Worm (Caenorhabditis elegans) whole organism, L4 larva: ENCODE results near the gene T28A8.6.

ENCODE experiments used
- F26F4.8 ChIP-seq: fragments of 200-800 bp; sonication (Bioruptor generic); conservative IDR thresholded peaks from 2 replicates; pipeline ENCODE4 v1.3.6; 2022; ENCODE audit warnings: missing genetic modification characterization, missing compliant biosample characterization
- F44E2.7 ChIP-seq: fragments of 200-800 bp; sonication (Bioruptor generic); IDR thresholded peaks from 2 replicates; pipeline ENCODE4 v2.1.2; 2022; ENCODE audit warnings: missing genetic modification characterization, missing compliant biosample characterization
- F49E8.2 ChIP-seq: sonication (generic microtip); optimal IDR thresholded peaks from 2 replicates; lab custom pipeline; 2016; ENCODE audit warnings: missing compliant biosample characterization, mild to moderate bottlenecking, missing genetic modification characterization, borderline replicate concordance
- T20F7.1 ChIP-seq: fragments of 200-800 bp; sonication (Bioruptor generic); optimal IDR thresholded peaks from 2 replicates; lab custom pipeline; 2018; ENCODE audit warnings: mild to moderate bottlenecking, missing genetic modification characterization, missing compliant biosample characterization
- T26A8.4 ChIP-seq: fragments of 200-800 bp; sonication (Bioruptor generic); IDR thresholded peaks from 2 replicates; pipeline ENCODE4 v1.3.6; 2022; ENCODE audit warnings: missing genetic modification characterization, missing compliant biosample characterization
- Y105C5A.15 ChIP-seq: fragments of 200-800 bp; sonication (Bioruptor generic); IDR thresholded peaks from 2 replicates; pipeline ENCODE4 v1.3.6; 2022; ENCODE audit warnings: missing genetic modification characterization, missing compliant biosample characterization
- Y5F2A.4 ChIP-seq: fragments of 200-800 bp; sonication (Bioruptor generic); optimal IDR thresholded peaks from 2 replicates; lab custom pipeline; 2018; ENCODE audit warnings: mild to moderate bottlenecking, missing genetic modification characterization, missing compliant biosample characterization
- ZK546.5 ChIP-seq, 2 experiments: sonication (generic microtip); optimal IDR thresholded peaks; 2 replicates each; lab custom pipeline; 2017; ENCODE audit warnings: missing biosample characterization in 2 of 2, missing genetic modification characterization in 2 of 2
- aha-1 ChIP-seq: fragments of 150-350 bp; peaks from one replicate; lab custom pipeline; 2014; ENCODE audit warnings: missing biosample characterization, missing genetic modification characterization
- arid-1 ChIP-seq: fragments of 200-800 bp; sonication (Bioruptor generic); conservative IDR thresholded peaks from 2 replicates; pipeline ENCODE4 v1.3.6; 2022; ENCODE audit warnings: missing genetic modification reagents, missing genetic modification characterization, missing compliant biosample characterization
- ceh-20 ChIP-seq: fragments of 200-800 bp; sonication (Bioruptor generic); IDR thresholded peaks from 2 replicates; pipeline ENCODE4 v1.3.6; 2022; ENCODE audit warnings: missing genetic modification reagents, missing genetic modification characterization, missing compliant biosample characterization
- ceh-28 ChIP-seq: fragments of 150-350 bp; optimal IDR thresholded peaks from 2 replicates; lab custom pipeline; 2014; ENCODE audit warnings: missing biosample characterization, missing genetic modification reagents, missing genetic modification characterization
- ceh-44 ChIP-seq: fragments of 200-800 bp; sonication (Bioruptor generic); IDR thresholded peaks from 2 replicates; pipeline ENCODE4 v1.3.6; 2022; ENCODE audit warnings: missing genetic modification reagents, missing genetic modification characterization, missing compliant biosample characterization
- ceh-82 ChIP-seq: sonication (generic microtip); optimal IDR thresholded peaks from 2 replicates; lab custom pipeline; 2017; ENCODE audit warnings: missing biosample characterization, missing genetic modification characterization
- ces-1 ChIP-seq: fragments of 150-350 bp; sonication (generic microtip); optimal IDR thresholded peaks from 4 replicates; lab custom pipeline; 2014; ENCODE audit warnings: missing biosample characterization, missing genetic modification reagents, missing genetic modification characterization
- cey-2 ChIP-seq: sonication (generic microtip); optimal IDR thresholded peaks from 3 replicates; lab custom pipeline; 2017; ENCODE audit warnings: missing genetic modification characterization, mild to moderate bottlenecking, missing compliant biosample characterization, antibody characterized with exemption, borderline replicate concordance; ENCODE audit not compliant: insufficient read depth
- daf-16 ChIP-seq, 3 experiments: sonication (generic microtip); optimal IDR thresholded peaks; 2 replicates each; lab custom pipeline; 2016 to 2017; ENCODE audit warnings: missing genetic modification characterization in 3 of 3, missing genetic modification reagents in 3 of 3, mild to moderate bottlenecking in 2 of 3, missing compliant biosample characterization in 2 of 3, missing biosample characterization in 1 of 3, moderate library complexity in 1 of 3
- daf-19 ChIP-seq: fragments of 200-800 bp; sonication (Bioruptor generic); conservative IDR thresholded peaks from 2 replicates; pipeline ENCODE4 v1.3.6; 2022; ENCODE audit warnings: missing genetic modification characterization, missing compliant biosample characterization
- egl-43 ChIP-seq: fragments of 200-800 bp; sonication (Bioruptor generic); IDR thresholded peaks from 2 replicates; pipeline ENCODE4 v1.3.6; 2022; ENCODE audit warnings: missing genetic modification reagents, missing genetic modification characterization, missing compliant biosample characterization
- fkh-10 ChIP-seq: fragments of 150-350 bp; optimal IDR thresholded peaks from 2 replicates; lab custom pipeline; 2014; ENCODE audit warnings: missing biosample characterization, missing genetic modification reagents, missing genetic modification characterization
- fos-1 ChIP-seq: fragments of 150-350 bp; optimal IDR thresholded peaks from 2 replicates; lab custom pipeline; 2014; ENCODE audit warnings: missing biosample characterization, missing genetic modification characterization
- hlh-11 ChIP-seq: fragments of 200-800 bp; sonication (Bioruptor generic); optimal IDR thresholded peaks from 2 replicates; lab custom pipeline; 2018; ENCODE audit warnings: mild to moderate bottlenecking, missing genetic modification characterization, missing compliant biosample characterization
- hmg-1.1 ChIP-seq: fragments of 200-800 bp; sonication (Bioruptor generic); IDR thresholded peaks from 2 replicates; pipeline ENCODE4 v1.3.6; 2022; ENCODE audit warnings: missing genetic modification reagents, missing genetic modification characterization, missing compliant biosample characterization
- lin-1 ChIP-seq: fragments of 200-800 bp; sonication (Bioruptor generic); IDR thresholded peaks from 2 replicates; pipeline ENCODE4 v1.3.6; 2022; ENCODE audit warnings: missing genetic modification reagents, missing genetic modification characterization, missing compliant biosample characterization
- lin-13 ChIP-seq: fragments of 150-350 bp; optimal IDR thresholded peaks from 2 replicates; lab custom pipeline; 2014; ENCODE audit warnings: missing biosample characterization, missing genetic modification reagents, missing genetic modification characterization
- lin-15B ChIP-seq: fragments of 150-350 bp; sonication (generic microtip); optimal IDR thresholded peaks from 3 replicates; lab custom pipeline; 2014; ENCODE audit warnings: missing biosample characterization, missing genetic modification characterization
- lin-29 ChIP-seq: fragments of 200-800 bp; sonication (Bioruptor generic); IDR thresholded peaks from 2 replicates; pipeline ENCODE4 v1.3.6; 2022; ENCODE audit warnings: missing genetic modification reagents, missing genetic modification characterization, missing compliant biosample characterization
- lin-38 ChIP-seq: fragments of 200-800 bp; sonication (Bioruptor generic); IDR thresholded peaks from 2 replicates; pipeline ENCODE4 v1.3.6; 2022; ENCODE audit warnings: missing genetic modification reagents, missing genetic modification characterization, missing compliant biosample characterization
- lin-39 ChIP-seq: fragments of 150-350 bp; optimal IDR thresholded peaks from 2 replicates; lab custom pipeline; 2014; ENCODE audit warnings: missing biosample characterization, missing genetic modification reagents, missing genetic modification characterization
- lir-3 ChIP-seq: sonication (generic microtip); optimal IDR thresholded peaks from 2 replicates; lab custom pipeline; 2016; ENCODE audit warnings: mild to moderate bottlenecking, missing genetic modification characterization, missing compliant biosample characterization
- lsy-2 ChIP-seq, 2 experiments: fragments of 150-350 bp in 1 of 2; sonication (generic microtip) in 1 of 2; optimal IDR thresholded peaks; 2 replicates each; lab custom pipeline; 2014 to 2017; ENCODE audit warnings: missing biosample characterization in 2 of 2, missing genetic modification characterization in 2 of 2
- madf-5 ChIP-seq, 2 experiments: fragments of 200-800 bp; sonication (Bioruptor generic); IDR thresholded peaks; 2 replicates each; pipeline ENCODE4 v1.3.6; 2022; ENCODE audit warnings: missing compliant biosample characterization in 2 of 2, missing genetic modification characterization in 2 of 2
- mdt-29 ChIP-seq: fragments of 200-800 bp; sonication (Bioruptor generic); IDR thresholded peaks from 2 replicates; pipeline ENCODE4 v1.3.6; 2022; ENCODE audit warnings: missing genetic modification reagents, missing genetic modification characterization, missing compliant biosample characterization
- nhr-102 ChIP-seq: sonication (generic microtip); optimal IDR thresholded peaks from 2 replicates; lab custom pipeline; 2016; ENCODE audit warnings: mild to moderate bottlenecking, missing genetic modification characterization, moderate library complexity, missing compliant biosample characterization
- nhr-237 ChIP-seq: sonication (generic microtip); optimal IDR thresholded peaks from 2 replicates; lab custom pipeline; 2017; ENCODE audit warnings: missing biosample characterization, missing genetic modification characterization
- nhr-25 ChIP-seq: sonication (generic microtip); optimal IDR thresholded peaks from 2 replicates; lab custom pipeline; 2017; ENCODE audit warnings: missing genetic modification characterization, mild to moderate bottlenecking, missing compliant biosample characterization, antibody characterized with exemption, moderate library complexity, borderline replicate concordance; ENCODE audit not compliant: insufficient read depth
- nhr-6 ChIP-seq: fragments of 150-350 bp; optimal IDR thresholded peaks from 2 replicates; lab custom pipeline; 2014; ENCODE audit warnings: missing biosample characterization, missing genetic modification characterization
- pha-4 ChIP-seq, 2 experiments: fragments of 150-350 bp in 1 of 2; fragments of 200-800 bp in 1 of 2; sonication (Bioruptor generic) in 1 of 2; IDR thresholded peaks in 1 of 2; optimal IDR thresholded peaks in 1 of 2; 2 replicates each; pipeline versions ENCODE4 v1.3.6 to Lab custom; 2014 to 2022; ENCODE audit warnings: missing genetic modification characterization in 2 of 2, missing genetic modification reagents in 2 of 2, missing biosample characterization in 1 of 2, missing compliant biosample characterization in 1 of 2
- php-3 ChIP-seq: fragments of 200-800 bp; sonication (Bioruptor generic); IDR thresholded peaks from 2 replicates; pipeline ENCODE4 v1.3.6; 2022; ENCODE audit warnings: missing genetic modification reagents, missing genetic modification characterization, missing compliant biosample characterization
- rbr-2 ChIP-seq: sonication (generic microtip); optimal IDR thresholded peaks from 2 replicates; lab custom pipeline; 2016; ENCODE audit warnings: missing genotype, missing genetic modification characterization, missing compliant biosample characterization
- sdz-12 ChIP-seq: fragments of 200-800 bp; sonication (Bioruptor generic); optimal IDR thresholded peaks from 2 replicates; lab custom pipeline; 2018; ENCODE audit warnings: mild to moderate bottlenecking, missing genetic modification characterization, missing compliant biosample characterization
- spr-1 ChIP-seq: sonication (generic microtip); optimal IDR thresholded peaks from 2 replicates; lab custom pipeline; 2016; ENCODE audit warnings: mild to moderate bottlenecking, missing genetic modification characterization, missing compliant biosample characterization
- tag-97 ChIP-seq: fragments of 200-800 bp; sonication (Bioruptor generic); IDR thresholded peaks from 2 replicates; pipeline ENCODE4 v1.3.6; 2022; ENCODE audit warnings: missing genetic modification characterization, missing compliant biosample characterization
- zip-11 ChIP-seq: fragments of 200-800 bp; sonication (Bioruptor generic); IDR thresholded peaks from 2 replicates; pipeline ENCODE4 v1.3.6; 2022; ENCODE audit warnings: missing genetic modification characterization, missing compliant biosample characterization
- zip-2 ChIP-seq: fragments of 150-350 bp; optimal IDR thresholded peaks from 2 replicates; lab custom pipeline; 2014; ENCODE audit warnings: missing biosample characterization, missing genetic modification characterization
- ztf-7 ChIP-seq: fragments of 150-350 bp; optimal IDR thresholded peaks from 2 replicates; lab custom pipeline; 2014; ENCODE audit warnings: missing biosample characterization, missing genetic modification characterization

The T28A8.6 gene

ce11 chrIII:13465918-13466592, 32.9 kb upstream of the T28A8.6 start, which contains the start of gene cdk-5 (continued):
- TF ChIP-seq nhr-6, result peak; percentile 87
- TF ChIP-seq madf-5 (GFP tag; IDR thresholded peaks at IDR 0.05; lab: Robert Waterston, UW), result no peak
- TF ChIP-seq lin-1 (GFP tag; lab: Robert Waterston, UW), result 0 out of 2 replicates have a peak, but pooled peaks have one; percentile 6
- TF ChIP-seq lin-39 (tag; lab: Kevin White, UChicago), result no peak
- TF ChIP-seq hlh-11 (tag; lab: Kevin White, UChicago), result no peak
- TF ChIP-seq egl-43 (GFP tag; lab: Robert Waterston, UW), result no peak
- TF ChIP-seq zip-2 (tag; lab: Kevin White, UChicago), result no peak
- TF ChIP-seq Y105C5A.15 (GFP tag; lab: Robert Waterston, UW), result no peak
- TF ChIP-seq lir-3, result no peak
- TF ChIP-seq tag-97 (GFP tag; lab: Robert Waterston, UW), result no peak
- no peak for TF ChIP-seq F26F4.8 (GFP tag; lab: Robert Waterston, UW)
- peak; percentile 95 for TF ChIP-seq aha-1 (tag; lab: Kevin White, UChicago)
- no peak for TF ChIP-seq ceh-82 (tag; lab: Kevin White, UChicago)
- no peak for TF ChIP-seq nhr-237 (tag; lab: Kevin White, UChicago)
- TF ChIP-seq ces-1 (GFP tag; lab: Kevin White, UChicago), result no peak
- TF ChIP-seq rbr-2 (tag; lab: Kevin White, UChicago), result peak; percentile 83
- TF ChIP-seq nhr-102 (tag; lab: Kevin White, UChicago), result peak; percentile 80
- peak; percentile 51 for TF ChIP-seq lin-13 (GFP tag; lab: Kevin White, UChicago)
- TF ChIP-seq Y5F2A.4 (GFP tag; lab: Kevin White, UChicago), result no peak
- TF ChIP-seq F49E8.2 (tag; lab: Kevin White, UChicago), result no peak
- no peak for TF ChIP-seq T20F7.1 (GFP tag; lab: Kevin White, UChicago)
- peak; percentile 85 for TF ChIP-seq T26A8.4 (GFP tag; lab: Robert Waterston, UW)
- TF ChIP-seq lin-29 (GFP tag; lab: Robert Waterston, UW), result peak; percentile 50; the same call in 1 of the 2 replicates
- no peak for TF ChIP-seq daf-19 (GFP tag; lab: Robert Waterston, UW)
- TF ChIP-seq mdt-29 (GFP tag; lab: Robert Waterston, UW), result 0 out of 2 replicates have a peak, but pooled peaks have one; percentile 45
- peak; percentile 51 for TF ChIP-seq spr-1 (tag; lab: Kevin White, UChicago)
- 0 out of 2 replicates have a peak, but pooled peaks have one; percentile 39 for TF ChIP-seq arid-1 (GFP tag; lab: Robert Waterston, UW)
- TF ChIP-seq ceh-20 (GFP tag; lab: Robert Waterston, UW), result peak; percentile 49; the same call in 1 of the 2 replicates
- TF ChIP-seq, all 104 proteins: peak for 40

DNA sequence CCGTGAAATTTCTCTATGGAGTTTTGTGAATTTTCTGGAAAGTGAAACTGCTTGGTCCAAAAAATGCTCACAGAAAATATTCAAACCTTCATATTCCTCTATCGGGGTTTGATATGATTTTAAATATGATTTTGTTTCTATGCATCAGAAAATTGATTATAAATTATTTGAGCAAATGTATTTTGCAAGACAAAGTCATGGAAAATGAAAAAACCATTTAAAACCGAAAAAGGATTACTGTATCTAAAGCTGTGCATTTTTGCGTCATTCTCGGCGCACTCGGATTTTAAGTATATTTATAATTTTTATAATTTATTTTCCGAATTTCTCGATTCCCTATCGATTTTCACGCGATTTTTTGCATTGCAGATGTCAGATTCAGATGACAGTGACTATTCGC, 27.5 kb upstream of the T28A8.6 start, which contains the start of gene pssy-2:
TSS of gene pssy-2 (plus strand) at position 301 of the 400 bp plus-strand sequence.
- TF ChIP-seq ZK546.5 (tag; optimal IDR thresholded peaks at IDR 0.05; lab: Kevin White, UChicago), result no peak
- no peak for TF ChIP-seq fos-1 (tag; lab: Kevin White, UChicago)
- TF ChIP-seq ceh-28, result no peak
- no peak for TF ChIP-seq sdz-12 (GFP tag; lab: Kevin White, UChicago)
- no peak for TF ChIP-seq pha-4 (GFP tag; IDR thresholded peaks at IDR 0.05; lab: Robert Waterston, UW)
- TF ChIP-seq pha-4 (tag; optimal IDR thresholded peaks at IDR 0.05; lab: Kevin White, UChicago), result no peak
- TF ChIP-seq ceh-44 (GFP tag; lab: Robert Waterston, UW), result no peak
- TF ChIP-seq F44E2.7 (GFP tag; lab: Robert Waterston, UW), result no peak
- no peak for TF ChIP-seq aha-1 (tag; lab: Kevin White, UChicago)

- TF ChIP-seq nhr-25 (tag; lab: Kevin White, UChicago) (no peak), daf-16 (GFP tag; optimal IDR thresholded peaks at IDR 0.05; lab: Kevin White, UChicago) (no peak), daf-16 (tag; optimal IDR thresholded peaks at IDR 0.05; lab: Kevin White, UChicago) (no peak), fkh-10 (GFP tag; lab: Kevin White, UChicago) (no peak), ztf-7 (tag; lab: Kevin White, UChicago) (no peak), lin-15B (tag; lab: Kevin White, UChicago) (no peak), hmg-1.1 (no peak), lin-38 (GFP tag; lab: Robert Waterston, UW) (no peak), lsy-2 (tag; optimal IDR thresholded peaks at IDR 0.05; lab: Kevin White, UChicago) (no peak), ceh-44 (GFP tag; lab: Robert Waterston, UW) (no peak), php-3 (GFP tag; lab: Robert Waterston, UW) (no peak), T20F7.1 (GFP tag; lab: Kevin White, UChicago) (no peak), cey-2 (tag; lab: Kevin White, UChicago) (no peak), sdz-12 (GFP tag; lab: Kevin White, UChicago) (no peak), T26A8.4 (GFP tag; lab: Robert Waterston, UW) (no peak), zip-11 (GFP tag; lab: Robert Waterston, UW) (no peak)
These were observed 24.5 kb upstream of the T28A8.6 start for ce11 chrIII:13474482-13474881.
